Worm (Caenorhabditis elegans) whole organism, mixed stage, embryonic: Measurements from ENCODE around the gene Y43F8B.22.

Source experiments
- M03D4.4 ChIP-seq: sonication (generic microtip); optimal IDR thresholded peaks from 2 replicates; lab custom pipeline; 2017; ENCODE audit warnings: mild to moderate bottlenecking, missing genetic modification characterization, missing compliant biosample characterization
- bed-3 ChIP-seq: fragments of 200-800 bp; sonication (Bioruptor generic); optimal IDR thresholded peaks from 3 replicates; lab custom pipeline; 2018; ENCODE audit warnings: mild to moderate bottlenecking, missing genetic modification characterization, moderate library complexity, missing compliant biosample characterization
- blmp-1 ChIP-seq: fragments of 150-350 bp; optimal IDR thresholded peaks from 2 replicates; lab custom pipeline; 2014; ENCODE audit warnings: missing biosample characterization, missing genetic modification characterization
- ceh-39 ChIP-seq: fragments of 150-350 bp; optimal IDR thresholded peaks from 2 replicates; lab custom pipeline; 2014; ENCODE audit warnings: missing biosample characterization, missing genetic modification characterization
- ceh-43 ChIP-seq: fragments of 200-800 bp; sonication (Bioruptor generic); optimal IDR thresholded peaks from 2 replicates; lab custom pipeline; 2018; ENCODE audit warnings: mild to moderate bottlenecking, missing genetic modification characterization, moderate library complexity, missing compliant biosample characterization
- ceh-83 ChIP-seq: fragments of 200-800 bp; sonication (Bioruptor generic); optimal IDR thresholded peaks from 2 replicates; lab custom pipeline; 2018; ENCODE audit warnings: mild to moderate bottlenecking, missing genetic modification characterization, missing compliant biosample characterization
- ces-1 ChIP-seq: fragments of 150-350 bp; optimal IDR thresholded peaks from 2 replicates; lab custom pipeline; 2014; ENCODE audit warnings: missing biosample characterization, missing genetic modification reagents, missing genetic modification characterization
- cnd-1 ChIP-seq: fragments of 200-800 bp; sonication (Bioruptor generic); optimal IDR thresholded peaks from 2 replicates; lab custom pipeline; 2018; ENCODE audit warnings: mild to moderate bottlenecking, missing genetic modification characterization, missing compliant biosample characterization
- drap-1 ChIP-seq: fragments of 200-800 bp; sonication (Bioruptor generic); optimal IDR thresholded peaks from 3 replicates; lab custom pipeline; 2018; ENCODE audit warnings: mild to moderate bottlenecking, missing genetic modification characterization, missing compliant biosample characterization
- elt-1 ChIP-seq: sonication (generic microtip); optimal IDR thresholded peaks from 2 replicates; lab custom pipeline; 2017; ENCODE audit warnings: missing genetic modification characterization, mild to moderate bottlenecking, missing compliant biosample characterization, antibody characterized with exemption, moderate library complexity, borderline replicate concordance; ENCODE audit not compliant: insufficient read depth
- elt-3 ChIP-seq: fragments of 150-350 bp; optimal IDR thresholded peaks from 2 replicates; lab custom pipeline; 2014; ENCODE audit warnings: missing biosample characterization, missing genetic modification characterization
- flh-1 ChIP-seq: fragments of 200-800 bp; sonication (Bioruptor generic); optimal IDR thresholded peaks from 2 replicates; lab custom pipeline; 2018; ENCODE audit warnings: mild to moderate bottlenecking, missing genetic modification characterization, moderate library complexity, missing compliant biosample characterization
- ham-2 ChIP-seq: fragments of 200-800 bp; sonication (Bioruptor generic); optimal IDR thresholded peaks from 2 replicates; lab custom pipeline; 2018; ENCODE audit warnings: mild to moderate bottlenecking, missing genetic modification characterization, missing compliant biosample characterization
- hlh-1 ChIP-seq: fragments of 150-350 bp; optimal IDR thresholded peaks from 2 replicates; lab custom pipeline; 2014; ENCODE audit warnings: missing biosample characterization, missing genetic modification reagents, missing genetic modification characterization
- lin-13 ChIP-seq: fragments of 150-350 bp; optimal IDR thresholded peaks from 2 replicates; lab custom pipeline; 2014; ENCODE audit warnings: missing biosample characterization, missing genetic modification characterization
- lin-32 ChIP-seq: fragments of 200-800 bp; sonication (Bioruptor generic); optimal IDR thresholded peaks from 2 replicates; lab custom pipeline; 2018; ENCODE audit warnings: mild to moderate bottlenecking, missing genetic modification characterization, missing compliant biosample characterization
- lsy-2 ChIP-seq: fragments of 150-350 bp; optimal IDR thresholded peaks from 2 replicates; lab custom pipeline; 2014; ENCODE audit warnings: missing biosample characterization, missing genetic modification characterization
- mab-5 ChIP-seq: fragments of 150-350 bp; optimal IDR thresholded peaks from 2 replicates; lab custom pipeline; 2014; ENCODE audit warnings: missing biosample characterization, missing genetic modification characterization
- mep-1 ChIP-seq: fragments of 150-350 bp; optimal IDR thresholded peaks from 2 replicates; lab custom pipeline; 2017; ENCODE audit warnings: missing biosample characterization, missing genetic modification reagents, missing genetic modification characterization, inconsistent platforms
- mls-2 ChIP-seq: sonication (generic microtip); optimal IDR thresholded peaks from 2 replicates; lab custom pipeline; 2016; ENCODE audit warnings: mild to moderate bottlenecking, missing genetic modification characterization, moderate library complexity, missing compliant biosample characterization
- nhr-12 ChIP-seq: fragments of 150-350 bp; optimal IDR thresholded peaks from 2 replicates; lab custom pipeline; 2014; ENCODE audit warnings: missing biosample characterization, missing genetic modification characterization
- nhr-2 ChIP-seq: fragments of 150-350 bp; optimal IDR thresholded peaks from 2 replicates; lab custom pipeline; 2014; ENCODE audit warnings: missing biosample characterization, missing genetic modification characterization
- nhr-237 ChIP-seq: fragments of 150-350 bp; optimal IDR thresholded peaks from 2 replicates; lab custom pipeline; 2014; ENCODE audit warnings: missing biosample characterization, missing genetic modification characterization
- nhr-28 ChIP-seq: fragments of 150-350 bp; optimal IDR thresholded peaks from 2 replicates; lab custom pipeline; 2014; ENCODE audit warnings: missing biosample characterization, missing genetic modification characterization
- nhr-76 ChIP-seq: sonication (generic microtip); optimal IDR thresholded peaks from 2 replicates; lab custom pipeline; 2017; ENCODE audit warnings: missing biosample characterization, missing genetic modification characterization
- pha-4 ChIP-seq: fragments of 150-350 bp; optimal IDR thresholded peaks from 2 replicates; lab custom pipeline; 2018; ENCODE audit warnings: missing biosample characterization, missing genetic modification reagents, missing genetic modification characterization
- sem-2 ChIP-seq: fragments of 200-800 bp; sonication (Bioruptor generic); optimal IDR thresholded peaks from 2 replicates; lab custom pipeline; 2018; ENCODE audit warnings: mild to moderate bottlenecking, missing genetic modification characterization, missing compliant biosample characterization
- snpc-4 ChIP-seq: fragments of 150-350 bp; optimal IDR thresholded peaks from 2 replicates; lab custom pipeline; 2014; ENCODE audit warnings: missing biosample characterization, missing genetic modification characterization
- sptf-1 ChIP-seq: sonication (generic microtip); optimal IDR thresholded peaks from 2 replicates; lab custom pipeline; 2017; ENCODE audit warnings: mild to moderate bottlenecking, missing genetic modification characterization, moderate library complexity, missing compliant biosample characterization
- tbx-8 ChIP-seq: fragments of 200-800 bp; sonication (Bioruptor generic); optimal IDR thresholded peaks from 2 replicates; lab custom pipeline; 2018; ENCODE audit warnings: mild to moderate bottlenecking, missing genetic modification characterization, moderate library complexity, missing compliant biosample characterization
- unc-120 ChIP-seq: sonication (generic microtip); optimal IDR thresholded peaks from 2 replicates; lab custom pipeline; 2017; ENCODE audit warnings: missing genetic modification characterization, missing compliant biosample characterization; ENCODE audit not compliant: poor library complexity, severe bottlenecking
- unc-39 ChIP-seq: fragments of 150-350 bp; optimal IDR thresholded peaks from 2 replicates; lab custom pipeline; 2014; ENCODE audit warnings: missing biosample characterization, missing genetic modification characterization
- unc-62 ChIP-seq: fragments of 150-350 bp; optimal IDR thresholded peaks from 2 replicates; lab custom pipeline; 2014; ENCODE audit warnings: missing biosample characterization, missing genetic modification reagents, missing genetic modification characterization
- zip-8 ChIP-seq: fragments of 150-350 bp; optimal IDR thresholded peaks from 2 replicates; lab custom pipeline; 2014; ENCODE audit warnings: missing biosample characterization, missing genetic modification characterization
- ztf-11 ChIP-seq: fragments of 150-350 bp; optimal IDR thresholded peaks from 2 replicates; lab custom pipeline; 2014; ENCODE audit warnings: missing biosample characterization, missing genetic modification characterization

The Y43F8B.22 gene

DNA sequence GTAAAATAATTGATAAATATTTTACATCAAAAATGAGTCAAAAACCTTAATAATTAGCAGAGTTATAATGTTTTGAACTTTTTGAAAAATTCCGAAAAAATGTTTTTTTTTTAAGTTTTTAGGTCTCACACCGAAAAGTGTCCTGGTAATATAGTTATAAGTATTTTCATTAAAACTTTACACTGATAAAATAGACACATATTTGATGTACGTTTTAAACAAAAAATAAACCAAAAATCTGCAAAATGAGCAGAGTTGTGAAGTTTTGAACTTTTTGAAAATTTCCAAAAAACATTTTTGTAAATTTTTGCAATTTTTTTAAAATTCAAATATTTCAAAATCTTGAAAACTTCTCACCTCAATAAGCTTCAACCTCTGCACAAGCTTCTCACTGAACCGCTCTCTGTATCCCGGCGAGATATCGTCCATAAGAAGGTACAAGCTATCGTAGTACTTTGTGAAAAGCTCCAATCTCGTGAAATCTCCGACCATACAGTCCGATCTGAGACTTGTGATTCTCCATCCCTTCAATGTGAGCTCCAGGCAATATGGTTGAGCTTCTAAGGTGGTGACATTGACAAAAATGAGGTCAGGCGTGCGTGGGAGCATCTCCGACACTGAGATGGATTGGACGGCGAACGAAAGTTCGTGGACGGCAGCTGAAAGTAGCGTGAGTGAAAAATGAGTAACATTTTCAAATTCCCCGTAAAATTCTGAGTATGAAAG is 38.1 kb downstream of the Y43F8B.22 start:
- TF ChIP-seq nhr-12 (no peak), mls-2 (no peak), mep-1 (tag; lab: Kevin White, UChicago) (no peak)

DNA sequence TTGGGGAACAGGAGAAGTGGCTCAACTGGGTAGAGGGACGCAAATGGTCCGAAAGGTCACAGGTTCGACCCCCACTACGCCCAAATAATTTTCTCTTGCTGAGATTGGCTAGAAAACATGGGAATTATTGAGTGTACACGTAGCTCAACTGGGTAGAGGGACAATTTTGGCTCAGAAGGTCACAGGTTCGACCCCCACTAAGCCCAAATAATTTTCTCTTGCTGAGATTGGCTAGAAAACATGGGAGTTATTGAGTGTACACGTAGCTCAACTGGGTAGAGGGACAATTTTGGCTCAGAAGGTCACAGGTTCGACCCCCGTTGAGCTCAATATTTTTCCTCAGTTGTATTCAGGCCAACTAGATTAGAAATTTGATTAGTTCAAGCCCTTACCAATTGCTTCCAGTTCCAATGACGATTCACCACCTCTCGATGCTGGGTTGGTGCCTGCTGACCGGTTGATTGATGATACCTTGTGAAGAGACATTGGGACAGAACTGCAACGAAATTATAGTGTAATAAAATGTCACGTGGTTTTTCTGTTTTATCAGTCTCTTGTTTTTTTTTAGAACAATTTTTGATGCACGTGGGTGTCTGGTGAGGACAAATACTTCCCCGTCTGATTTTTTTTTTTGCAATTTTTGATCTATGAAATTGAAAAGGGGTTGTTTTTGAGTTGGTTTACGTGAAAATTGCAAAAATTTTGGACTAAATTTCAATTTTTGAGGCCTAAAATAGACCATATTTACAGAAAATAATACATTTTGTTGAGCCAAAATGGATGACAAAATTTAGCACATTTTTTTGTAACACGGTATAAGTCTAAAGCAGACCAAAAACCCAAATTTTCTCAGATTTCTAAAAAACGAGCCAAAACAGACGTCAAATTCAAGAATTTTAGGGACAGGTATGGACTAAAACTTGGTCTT is 39.0 kb downstream of the Y43F8B.22 start:
- no peak for TF ChIP-seq flh-1 (GFP tag; lab: Kevin White, UChicago)
- TF ChIP-seq drap-1 (GFP tag; lab: Kevin White, UChicago) = peak; percentile 42
- peak; percentile 2 for TF ChIP-seq nhr-2 (tag; lab: Kevin White, UChicago)
- no peak for TF ChIP-seq ceh-43

DNA sequence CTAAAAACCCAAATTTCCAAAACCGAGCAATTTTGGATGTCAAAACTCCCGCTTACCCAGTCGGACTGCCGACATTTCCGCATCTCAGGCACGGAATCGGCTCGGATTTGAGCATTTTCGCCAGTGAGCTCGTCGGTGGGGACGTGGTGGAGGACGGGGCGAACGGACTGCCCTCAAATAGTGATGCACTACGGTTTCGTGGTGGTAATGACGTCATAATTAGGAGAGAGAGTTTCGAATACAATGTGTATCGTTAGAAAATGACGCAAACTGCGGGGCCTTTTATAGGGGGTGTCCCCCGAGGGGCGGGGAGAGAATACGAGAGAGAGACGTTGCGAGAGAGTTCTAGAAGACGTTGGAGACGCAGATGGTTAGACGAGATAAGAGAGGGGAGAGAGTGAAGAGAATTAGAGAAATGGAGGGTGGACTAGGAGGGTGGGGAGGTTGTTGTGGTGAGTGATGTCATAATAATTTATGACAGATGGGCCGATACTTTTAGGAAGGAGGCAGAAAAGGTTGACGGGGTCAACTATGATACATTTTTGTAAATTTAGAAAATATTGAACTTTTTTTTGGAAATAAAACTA is 40.0 kb downstream of the Y43F8B.22 start:
- peak; percentile 26 for TF ChIP-seq tbx-8 (GFP tag; lab: Kevin White, UChicago)
- TF ChIP-seq lin-32 (GFP tag; lab: Kevin White, UChicago) = peak; percentile 58
- peak; percentile 85 for TF ChIP-seq ztf-11 (tag; lab: Kevin White, UChicago)
- peak; percentile 99 for TF ChIP-seq unc-62 (GFP tag; lab: Kevin White, UChicago)
- TF ChIP-seq nhr-237 (tag; lab: Kevin White, UChicago) = peak; percentile 45
- peak; percentile 28 for TF ChIP-seq flh-1 (GFP tag; lab: Kevin White, UChicago)
- no peak for TF ChIP-seq bed-3
- TF ChIP-seq nhr-76 (tag; lab: Kevin White, UChicago) = no peak
- TF ChIP-seq sem-2 (GFP tag; lab: Kevin White, UChicago) = peak; percentile 68
- TF ChIP-seq ceh-83 (GFP tag; lab: Kevin White, UChicago) = peak; percentile 92
- peak; percentile 25 for TF ChIP-seq blmp-1 (tag; lab: Kevin White, UChicago)
- peak; percentile 87 for TF ChIP-seq ceh-39 (tag; lab: Kevin White, UChicago)
- peak; percentile 72 for TF ChIP-seq unc-120 (tag; lab: Kevin White, UChicago)
- peak; percentile 70 for TF ChIP-seq M03D4.4
- peak; percentile 75 for TF ChIP-seq ceh-43
- TF ChIP-seq nhr-12 = peak; percentile 86
- peak; percentile 82 for TF ChIP-seq ces-1 (GFP tag; lab: Kevin White, UChicago)
- TF ChIP-seq nhr-2 (tag; lab: Kevin White, UChicago) = peak; percentile 93
- TF ChIP-seq cnd-1 (tag; lab: Kevin White, UChicago) = peak; percentile 89
- TF ChIP-seq elt-3 (tag; lab: Kevin White, UChicago) = peak; percentile 82
- peak; percentile 81 for TF ChIP-seq mab-5 (tag; lab: Kevin White, UChicago)
- TF ChIP-seq pha-4 = peak; percentile 10
- peak; percentile 78 for TF ChIP-seq sptf-1 (tag; lab: Kevin White, UChicago)
- TF ChIP-seq nhr-28 (tag; lab: Kevin White, UChicago) = no peak
- no peak for TF ChIP-seq snpc-4 (tag; lab: Kevin White, UChicago)
- TF ChIP-seq mls-2 = peak; percentile 88
- peak; percentile 72 for TF ChIP-seq mep-1 (tag; lab: Kevin White, UChicago)
- TF ChIP-seq unc-39 = peak; percentile 90
- TF ChIP-seq zip-8 (tag; lab: Kevin White, UChicago) = peak; percentile 94
- TF ChIP-seq lin-13 (tag; lab: Kevin White, UChicago) = peak; percentile 83
- no peak for TF ChIP-seq ham-2
- TF ChIP-seq lsy-2 = peak; percentile 69
- peak; percentile 94 for TF ChIP-seq drap-1 (GFP tag; lab: Kevin White, UChicago)
- TF ChIP-seq hlh-1 (tag; lab: Kevin White, UChicago) = peak; percentile 31
- TF ChIP-seq elt-1 = peak; percentile 74
